Fruit fly (Drosophila melanogaster): ENCODE results near the gene scf.

Gene scf

DNA sequence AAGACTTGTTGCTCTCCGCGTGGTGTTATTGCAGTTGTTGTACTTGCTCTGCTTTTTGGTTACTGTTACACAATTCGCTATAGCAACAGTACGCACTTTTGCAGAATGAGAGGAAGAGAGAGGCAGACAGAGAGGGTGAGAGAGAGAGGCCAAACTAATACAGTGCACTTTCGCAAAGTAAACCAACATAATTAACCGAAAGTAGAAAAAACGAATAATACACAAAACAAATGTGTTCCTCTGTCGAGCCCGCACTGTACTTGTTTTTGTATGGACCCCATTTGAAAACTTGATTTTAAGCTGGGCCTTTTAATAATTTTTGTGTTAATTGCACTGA, 36.9 kb downstream of the scf start (continued):
- TF ChIP-seq CG6813 (GFP tag; optimal IDR thresholded peaks at IDR 0.05) (no peak), CG12391 (tag; optimal IDR thresholded peaks at IDR 0.05) (peak; percentile 21), pum (GFP tag; optimal IDR thresholded peaks at IDR 0.05) (peak; percentile 6), Oli (tag; optimal IDR thresholded peaks at IDR 0.05) (peak; percentile 26), vfl (GFP tag; optimal IDR thresholded peaks at IDR 0.05) (no peak), Bgb (GFP tag; IDR thresholded peaks at IDR 0.05; ENCODE audit: partially characterized antibody) (no peak), Dip2 (GFP tag; IDR thresholded peaks at IDR 0.05) (no peak), chif (GFP tag; optimal IDR thresholded peaks at IDR 0.05) (no peak), CG6654 (GFP tag; optimal IDR thresholded peaks at IDR 0.05) (no peak), pita (GFP tag; optimal IDR thresholded peaks at IDR 0.05) (no peak), CG10565 (GFP tag; optimal IDR thresholded peaks at IDR 0.05) (no peak), CG11093 (GFP tag; IDR thresholded peaks at IDR 0.05) (0 out of 3 replicates have a peak, but pooled peaks have one; percentile 25), CG7357 (GFP tag; IDR thresholded peaks at IDR 0.05) (no peak), Myb (GFP tag; optimal IDR thresholded peaks at IDR 0.05) (no peak), CG7556 (GFP tag; optimal IDR thresholded peaks at IDR 0.05) (peak; percentile 21), CG6791 (GFP tag; IDR thresholded peaks at IDR 0.05; ENCODE audit: partially characterized antibody) (no peak), insv (GFP tag; optimal IDR thresholded peaks at IDR 0.05) (no peak), Lpt (GFP tag; optimal IDR thresholded peaks at IDR 0.05) (no peak), lilli (GFP tag; optimal IDR thresholded peaks at IDR 0.05) (peak; percentile 61), CG12744 (GFP tag; optimal IDR thresholded peaks at IDR 0.05) (no peak), CG12071 (GFP tag; optimal IDR thresholded peaks at IDR 0.05) (peak; percentile 58), ATbp (GFP tag; optimal IDR thresholded peaks at IDR 0.05) (peak; percentile 0), Scr (GFP tag; IDR thresholded peaks at IDR 0.05; ENCODE audit: partially characterized antibody) (no peak), pan (optimal IDR thresholded peaks at IDR 0.05) (no peak), pan (GFP tag; optimal IDR thresholded peaks at IDR 0.05 in 1 of 2, IDR thresholded peaks at IDR 0.05 in 1 of 2) (peak in 1 of 2 experiments; percentile 76), Dp (GFP tag; optimal IDR thresholded peaks at IDR 0.05) (no peak), CG18764 (GFP tag; optimal IDR thresholded peaks at IDR 0.05) (no peak), CG42726 (GFP tag; IDR thresholded peaks at IDR 0.05; ENCODE audit: partially characterized antibody) (no peak), Hr3 (GFP tag; optimal IDR thresholded peaks at IDR 0.05) (no peak), CG18262 (tag; optimal IDR thresholded peaks at IDR 0.05) (peak; percentile 7), hth (optimal IDR thresholded peaks at IDR 0.05) (no peak), CHES-1-like (GFP tag; optimal IDR thresholded peaks at IDR 0.05) (no peak), CG17829 (tag; optimal IDR thresholded peaks at IDR 0.05) (peak; percentile 2), Spps (tag; optimal IDR thresholded peaks at IDR 0.05) (no peak), Gug (GFP tag; IDR thresholded peaks at IDR 0.05) (peak; percentile 46; the same call in 3 of the 4 replicates), CG11398 (GFP tag; optimal IDR thresholded peaks at IDR 0.05) (no peak), CG12769 (tag; optimal IDR thresholded peaks at IDR 0.05) (peak; percentile 58), Sry-β (GFP tag; optimal IDR thresholded peaks at IDR 0.05) (no peak), Camta (GFP tag; optimal IDR thresholded peaks at IDR 0.05) (peak; percentile 27), E2f1 (GFP tag; IDR thresholded peaks at IDR 0.05) (peak; percentile 34; the same call in 1 of the 2 replicates), vvl (GFP tag; IDR thresholded peaks at IDR 0.05) (peak; percentile 79), CG10959 (GFP tag; IDR thresholded peaks at IDR 0.05) (no peak), odd (GFP tag; optimal IDR thresholded peaks at IDR 0.05) (no peak), croc (GFP tag; conservative IDR thresholded peaks at IDR 0.05) (no peak), ase (GFP tag; IDR thresholded peaks at IDR 0.05) (peak; percentile 27; the same call in 1 of the 3 replicates), mld (GFP tag; IDR thresholded peaks at IDR 0.05; ENCODE audit: partially characterized antibody) (no peak), Abd-B (GFP tag; optimal IDR thresholded peaks at IDR 0.05) (no peak), CG1603 (tag; optimal IDR thresholded peaks at IDR 0.05) (peak; percentile 36), dan (GFP tag; IDR thresholded peaks at IDR 0.05) (no peak), CG17802 (tag; optimal IDR thresholded peaks at IDR 0.05) (no peak), CG3838 (GFP tag; optimal IDR thresholded peaks at IDR 0.05) (no peak), CG30403 (GFP tag; optimal IDR thresholded peaks at IDR 0.05) (peak; percentile 29)
